Worm (Caenorhabditis elegans) whole organism, midembryonic: ENCODE measurements around the gene rpl-32.

Experiments used
- cog-1 ChIP-seq: sonication (generic microtip); optimal IDR thresholded peaks from 2 replicates; lab custom pipeline; 2016; ENCODE audit warnings: missing genetic modification characterization, missing compliant biosample characterization
- flt-1 ChIP-seq: fragments of 200-800 bp; sonication (Bioruptor generic); IDR thresholded peaks from 2 replicates; pipeline ENCODE4 v1.3.6; 2022; ENCODE audit warnings: missing genetic modification characterization, missing compliant biosample characterization
- klf-2 ChIP-seq: fragments of 200-800 bp; sonication (Bioruptor generic); conservative IDR thresholded peaks from 2 replicates; pipeline ENCODE4 v1.3.6; 2022; ENCODE audit warnings: missing genetic modification reagents, missing genetic modification characterization, missing compliant biosample characterization

ce11 chrII:9093584-9093983 lies 36.7 kb upstream of the rpl-32 start, which contains the start of gene C07H4.1:
- no peak for TF ChIP-seq klf-2 (GFP tag; lab: Robert Waterston, UW)
- TF ChIP-seq flt-1 (GFP tag; lab: Robert Waterston, UW) = no peak
- TF ChIP-seq cog-1 = no peak
